Fruit fly (Drosophila melanogaster): ENCODE data around the gene CG12237.

The CG12237 gene

DNA sequence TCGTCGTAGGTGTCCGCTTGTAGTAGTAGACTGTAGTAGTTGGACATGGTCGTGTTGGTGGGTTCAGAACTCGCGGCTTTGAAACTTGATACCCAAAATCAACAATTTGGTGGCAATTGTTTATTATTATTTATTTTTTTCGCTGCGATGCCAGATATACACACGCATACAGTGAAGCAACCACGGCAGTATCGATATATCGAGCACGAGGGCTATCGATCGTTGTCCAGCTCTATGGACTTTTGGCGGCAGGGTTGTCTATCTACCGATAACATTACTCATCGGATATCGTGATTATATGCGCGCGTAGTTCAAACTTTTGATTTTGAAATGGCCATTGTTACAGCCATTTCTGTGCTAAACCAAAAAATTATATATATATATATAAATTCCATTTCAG, 41.0 kb downstream of the CG12237 start, which contains the start of gene CG14220 (continued):
- TF ChIP-seq ato (GFP tag; IDR thresholded peaks at IDR 0.05; ENCODE audit: partially characterized antibody) = peak; percentile 94
- no peak for TF ChIP-seq Hr3 (GFP tag; optimal IDR thresholded peaks at IDR 0.05)
- TF ChIP-seq CG15514 (GFP tag; optimal IDR thresholded peaks at IDR 0.05) = peak; percentile 81
- no peak for TF ChIP-seq Poxn (GFP tag; IDR thresholded peaks at IDR 0.05)
- no peak for TF ChIP-seq tll (GFP tag; optimal IDR thresholded peaks at IDR 0.05)
- no peak for TF ChIP-seq tgo (GFP tag; IDR thresholded peaks at IDR 0.05)
- no peak for TF ChIP-seq CG4282 (GFP tag; optimal IDR thresholded peaks at IDR 0.05)
- peak; percentile 87 for TF ChIP-seq Med (GFP tag)
- no peak for TF ChIP-seq Kr (GFP tag; optimal IDR thresholded peaks at IDR 0.05)
- TF ChIP-seq stwl (tag; optimal IDR thresholded peaks at IDR 0.05) = peak; percentile 83
- no peak for TF ChIP-seq caup (GFP tag; optimal IDR thresholded peaks at IDR 0.05; ENCODE audit: severe bottlenecking)
- TF ChIP-seq Stat92E (GFP tag; optimal IDR thresholded peaks at IDR 0.05) = peak in 1 of 3 experiments; percentile 46
- TF ChIP-seq CG18476 (GFP tag; optimal IDR thresholded peaks at IDR 0.05) = no peak
- TF ChIP-seq unc-4 (GFP tag; IDR thresholded peaks at IDR 0.05; ENCODE audit: partially characterized antibody) = peak; percentile 93
- TF ChIP-seq CG6272 (GFP tag; IDR thresholded peaks at IDR 0.05) = no peak
- TF ChIP-seq ems (GFP tag; optimal IDR thresholded peaks at IDR 0.05) = no peak
- peak; percentile 17 for TF ChIP-seq CoRest (tag; optimal IDR thresholded peaks at IDR 0.05)
- no peak for TF ChIP-seq Jarid2 (GFP tag; optimal IDR thresholded peaks at IDR 0.05)
- TF ChIP-seq onecut (GFP tag; IDR thresholded peaks at IDR 0.05) = no peak
- TF ChIP-seq CG10462 (GFP tag; optimal IDR thresholded peaks at IDR 0.05) = no peak
- TF ChIP-seq Max (GFP tag; optimal IDR thresholded peaks at IDR 0.05) = no peak
- TF ChIP-seq Optix (GFP tag; IDR thresholded peaks at IDR 0.05) = no peak
- 0 out of 2 replicates have a peak, but pooled peaks have one; percentile 30 for TF ChIP-seq CG31441 (GFP tag; IDR thresholded peaks at IDR 0.05)
- TF ChIP-seq nom (GFP tag; optimal IDR thresholded peaks at IDR 0.05) = peak; percentile 15
- no peak for TF ChIP-seq ci (GFP tag; IDR thresholded peaks at IDR 0.05)
- TF ChIP-seq zfh2 (GFP tag; optimal IDR thresholded peaks at IDR 0.05) = no peak
- TF ChIP-seq Pdp1 (GFP tag; optimal IDR thresholded peaks at IDR 0.05) = no peak
- TF ChIP-seq CG16813 (GFP tag; IDR thresholded peaks at IDR 0.05; ENCODE audit: partially characterized antibody) = peak; percentile 93
- TF ChIP-seq sr (GFP tag; IDR thresholded peaks at IDR 0.05) = no peak
- no peak for TF ChIP-seq org-1 (GFP tag; optimal IDR thresholded peaks at IDR 0.05)
- TF ChIP-seq CG10267 (tag; optimal IDR thresholded peaks at IDR 0.05) = peak; percentile 45
- TF ChIP-seq ap (GFP tag; IDR thresholded peaks at IDR 0.05) = no peak
- TF ChIP-seq yki (optimal IDR thresholded peaks at IDR 0.05) = no peak
- no peak for TF ChIP-seq CG4820 (GFP tag; optimal IDR thresholded peaks at IDR 0.05)
- TF ChIP-seq Eip74EF (GFP tag; optimal IDR thresholded peaks at IDR 0.05) = no peak
- peak; percentile 85; the same call in 2 of the 3 replicates for TF ChIP-seq Doc3 (GFP tag; IDR thresholded peaks at IDR 0.05; ENCODE audit: partially characterized antibody)
- TF ChIP-seq H15 (GFP tag; IDR thresholded peaks at IDR 0.05) = no peak
- TF ChIP-seq Taf1 (GFP tag; IDR thresholded peaks at IDR 0.05) = no peak
- TF ChIP-seq CG43689 (GFP tag; IDR thresholded peaks at IDR 0.05) = no peak
- no peak for TF ChIP-seq CG3726 (GFP tag; IDR thresholded peaks at IDR 0.05)
- peak; percentile 87 for TF ChIP-seq vnd (GFP tag; IDR thresholded peaks at IDR 0.05; ENCODE audit: partially characterized antibody)
- no peak for TF ChIP-seq CG1832 (GFP tag; optimal IDR thresholded peaks at IDR 0.05)
- TF ChIP-seq zfh1 (GFP tag; IDR thresholded peaks at IDR 0.05) = 0 out of 3 replicates have a peak, but pooled peaks have one; percentile 16
- peak; percentile 87 for TF ChIP-seq knrl (GFP tag; IDR thresholded peaks at IDR 0.05; ENCODE audit: partially characterized antibody)
- no peak for TF ChIP-seq Hey (tag; optimal IDR thresholded peaks at IDR 0.05)
- peak; percentile 78 for TF ChIP-seq MESR4 (GFP tag; optimal IDR thresholded peaks at IDR 0.05)
- no peak for TF ChIP-seq TFAM (GFP tag; optimal IDR thresholded peaks at IDR 0.05)
- TF ChIP-seq Dp (GFP tag; optimal IDR thresholded peaks at IDR 0.05) = peak; percentile 92
- TF ChIP-seq zen2 (GFP tag; IDR thresholded peaks at IDR 0.05; ENCODE audit: partially characterized antibody) = peak; percentile 91
- peak; percentile 12 for TF ChIP-seq PHDP (tag; optimal IDR thresholded peaks at IDR 0.05)

Measured in whole organism, embryonic.